Worm (Caenorhabditis elegans) whole organism, L4 larva: ENCODE measurements around the gene C18H7.7.
A peak's percentile ranks its signal among the peaks of the same experiment; 100 is the strongest.

Experiments used
- D1046.2 ChIP-seq: fragments of 200-800 bp; sonication (Bioruptor generic); IDR thresholded peaks from 2 replicates; pipeline ENCODE4 v1.3.6; 2022; ENCODE audit warnings: missing genetic modification characterization, missing compliant biosample characterization
- F10B5.3 ChIP-seq: sonication (generic microtip); optimal IDR thresholded peaks from 2 replicates; lab custom pipeline; 2016; ENCODE audit warnings: mild to moderate bottlenecking, missing genetic modification characterization, missing compliant biosample characterization
- F26F4.8 ChIP-seq: fragments of 200-800 bp; sonication (Bioruptor generic); conservative IDR thresholded peaks from 2 replicates; pipeline ENCODE4 v1.3.6; 2022; ENCODE audit warnings: missing genetic modification characterization, missing compliant biosample characterization
- F37D6.2 ChIP-seq: sonication (generic microtip); optimal IDR thresholded peaks from 2 replicates; lab custom pipeline; 2016; ENCODE audit warnings: mild to moderate bottlenecking, missing genetic modification characterization, missing compliant biosample characterization
- F44E2.7 ChIP-seq: fragments of 200-800 bp; sonication (Bioruptor generic); IDR thresholded peaks from 2 replicates; pipeline ENCODE4 v2.1.2; 2022; ENCODE audit warnings: missing genetic modification characterization, missing compliant biosample characterization
- F49E8.2 ChIP-seq: sonication (generic microtip); optimal IDR thresholded peaks from 2 replicates; lab custom pipeline; 2016; ENCODE audit warnings: missing compliant biosample characterization, mild to moderate bottlenecking, missing genetic modification characterization, borderline replicate concordance
- R02D3.7 ChIP-seq: fragments of 150-350 bp; sonication (generic microtip); optimal IDR thresholded peaks from 3 replicates; lab custom pipeline; 2014; ENCODE audit warnings: missing biosample characterization, missing genetic modification characterization
- T20F7.1 ChIP-seq: fragments of 200-800 bp; sonication (Bioruptor generic); optimal IDR thresholded peaks from 2 replicates; lab custom pipeline; 2018; ENCODE audit warnings: mild to moderate bottlenecking, missing genetic modification characterization, missing compliant biosample characterization
- Y48G9A.11 ChIP-seq: fragments of 200-800 bp; sonication (Bioruptor generic); IDR thresholded peaks from 2 replicates; pipeline ENCODE4 v1.3.6; 2022; ENCODE audit warnings: missing genetic modification reagents, missing genetic modification characterization, missing compliant biosample characterization
- Y5F2A.4 ChIP-seq: fragments of 200-800 bp; sonication (Bioruptor generic); optimal IDR thresholded peaks from 2 replicates; lab custom pipeline; 2018; ENCODE audit warnings: mild to moderate bottlenecking, missing genetic modification characterization, missing compliant biosample characterization
- ceh-20 ChIP-seq: fragments of 200-800 bp; sonication (Bioruptor generic); IDR thresholded peaks from 2 replicates; pipeline ENCODE4 v1.3.6; 2022; ENCODE audit warnings: missing genetic modification reagents, missing genetic modification characterization, missing compliant biosample characterization
- ceh-62 ChIP-seq: sonication (generic microtip); optimal IDR thresholded peaks from 2 replicates; lab custom pipeline; 2017; ENCODE audit warnings: missing biosample characterization, missing genetic modification characterization
- ceh-82 ChIP-seq: sonication (generic microtip); optimal IDR thresholded peaks from 2 replicates; lab custom pipeline; 2017; ENCODE audit warnings: missing biosample characterization, missing genetic modification characterization
- ctbp-1 ChIP-seq: fragments of 200-800 bp; sonication (Bioruptor generic); IDR thresholded peaks from 2 replicates; pipeline ENCODE4 v1.3.6; 2022; ENCODE audit warnings: missing genetic modification reagents, missing genetic modification characterization, missing compliant biosample characterization
- dmd-8 ChIP-seq: fragments of 200-800 bp; sonication (Bioruptor generic); IDR thresholded peaks from 2 replicates; pipeline ENCODE4 v1.3.6; 2022; ENCODE audit warnings: missing genetic modification characterization, missing compliant biosample characterization
- duxl-1 ChIP-seq: sonication (generic microtip); optimal IDR thresholded peaks from 2 replicates; lab custom pipeline; 2016; ENCODE audit warnings: mild to moderate bottlenecking, missing genetic modification characterization, moderate library complexity, missing compliant biosample characterization; ENCODE audit not compliant: poor library complexity
- fkh-10 ChIP-seq: fragments of 150-350 bp; optimal IDR thresholded peaks from 2 replicates; lab custom pipeline; 2014; ENCODE audit warnings: missing biosample characterization, missing genetic modification reagents, missing genetic modification characterization
- fos-1 ChIP-seq: fragments of 150-350 bp; optimal IDR thresholded peaks from 2 replicates; lab custom pipeline; 2014; ENCODE audit warnings: missing biosample characterization, missing genetic modification characterization
- hlh-11 ChIP-seq: fragments of 200-800 bp; sonication (Bioruptor generic); optimal IDR thresholded peaks from 2 replicates; lab custom pipeline; 2018; ENCODE audit warnings: mild to moderate bottlenecking, missing genetic modification characterization, missing compliant biosample characterization
- hlh-30 ChIP-seq: sonication (generic microtip); optimal IDR thresholded peaks from 2 replicates; lab custom pipeline; 2017; ENCODE audit warnings: antibody characterized with exemption, mild to moderate bottlenecking, missing genetic modification characterization, missing compliant biosample characterization; ENCODE audit not compliant: insufficient read depth
- hmg-1.1 ChIP-seq: fragments of 200-800 bp; sonication (Bioruptor generic); IDR thresholded peaks from 2 replicates; pipeline ENCODE4 v1.3.6; 2022; ENCODE audit warnings: missing genetic modification reagents, missing genetic modification characterization, missing compliant biosample characterization
- lim-7 ChIP-seq: fragments of 200-800 bp; sonication (Bioruptor generic); IDR thresholded peaks from 2 replicates; pipeline ENCODE4 v1.3.6; 2022; ENCODE audit warnings: missing genetic modification characterization, missing compliant biosample characterization
- lin-13 ChIP-seq: fragments of 150-350 bp; optimal IDR thresholded peaks from 2 replicates; lab custom pipeline; 2014; ENCODE audit warnings: missing biosample characterization, missing genetic modification reagents, missing genetic modification characterization
- lin-38 ChIP-seq: fragments of 200-800 bp; sonication (Bioruptor generic); IDR thresholded peaks from 2 replicates; pipeline ENCODE4 v1.3.6; 2022; ENCODE audit warnings: missing genetic modification reagents, missing genetic modification characterization, missing compliant biosample characterization
- lin-39 ChIP-seq: fragments of 150-350 bp; optimal IDR thresholded peaks from 2 replicates; lab custom pipeline; 2014; ENCODE audit warnings: missing biosample characterization, missing genetic modification reagents, missing genetic modification characterization
- lsy-2 ChIP-seq, 2 experiments: fragments of 150-350 bp in 1 of 2; sonication (generic microtip) in 1 of 2; optimal IDR thresholded peaks; 2 replicates each; lab custom pipeline; 2014 to 2017; ENCODE audit warnings: missing biosample characterization in 2 of 2, missing genetic modification characterization in 2 of 2
- mdl-1 ChIP-seq, 2 experiments: fragments of 150-350 bp in 1 of 2; sonication (generic microtip) in 1 of 2; optimal IDR thresholded peaks; 2 replicates each; lab custom pipeline; 2014 to 2017; ENCODE audit warnings: missing biosample characterization in 2 of 2, missing genetic modification characterization in 2 of 2
- mdt-29 ChIP-seq: fragments of 200-800 bp; sonication (Bioruptor generic); IDR thresholded peaks from 2 replicates; pipeline ENCODE4 v1.3.6; 2022; ENCODE audit warnings: missing genetic modification reagents, missing genetic modification characterization, missing compliant biosample characterization
- mes-2 ChIP-seq: sonication (generic microtip); optimal IDR thresholded peaks from 2 replicates; lab custom pipeline; 2016; ENCODE audit warnings: missing genotype, mild to moderate bottlenecking, missing genetic modification characterization, missing compliant biosample characterization; ENCODE audit not compliant: poor library complexity, severe bottlenecking
- mxl-2 ChIP-seq: fragments of 200-800 bp; sonication (Bioruptor generic); conservative IDR thresholded peaks from 2 replicates; pipeline ENCODE4 v1.3.6; 2022; ENCODE audit warnings: missing genetic modification reagents, missing genetic modification characterization, missing compliant biosample characterization
- nhr-10 ChIP-seq: fragments of 150-350 bp; optimal IDR thresholded peaks from 2 replicates; lab custom pipeline; 2014; ENCODE audit warnings: missing biosample characterization, missing genetic modification characterization
- nhr-11 ChIP-seq: fragments of 150-350 bp; optimal IDR thresholded peaks from 2 replicates; lab custom pipeline; 2014; ENCODE audit warnings: missing biosample characterization, missing genetic modification characterization
- nhr-25 ChIP-seq: sonication (generic microtip); optimal IDR thresholded peaks from 2 replicates; lab custom pipeline; 2017; ENCODE audit warnings: missing genetic modification characterization, mild to moderate bottlenecking, missing compliant biosample characterization, antibody characterized with exemption, moderate library complexity, borderline replicate concordance; ENCODE audit not compliant: insufficient read depth
- nhr-28 ChIP-seq: fragments of 150-350 bp; optimal IDR thresholded peaks from 2 replicates; lab custom pipeline; 2014; ENCODE audit warnings: missing biosample characterization, missing genetic modification characterization
- nhr-41 ChIP-seq: fragments of 200-800 bp; sonication (Bioruptor generic); IDR thresholded peaks from 2 replicates; pipeline ENCODE4 v1.3.6; 2022; ENCODE audit warnings: missing genetic modification reagents, missing genetic modification characterization, missing compliant biosample characterization
- nhr-42 ChIP-seq: fragments of 200-800 bp; sonication (Bioruptor generic); IDR thresholded peaks from 2 replicates; pipeline ENCODE4 v1.3.6; 2022; ENCODE audit warnings: missing genetic modification characterization, missing compliant biosample characterization
- nhr-6 ChIP-seq: fragments of 150-350 bp; optimal IDR thresholded peaks from 2 replicates; lab custom pipeline; 2014; ENCODE audit warnings: missing biosample characterization, missing genetic modification characterization
- nhr-77 ChIP-seq: fragments of 150-350 bp; optimal IDR thresholded peaks from 2 replicates; lab custom pipeline; 2014; ENCODE audit warnings: missing biosample characterization, missing genetic modification characterization
- php-3 ChIP-seq: fragments of 200-800 bp; sonication (Bioruptor generic); IDR thresholded peaks from 2 replicates; pipeline ENCODE4 v1.3.6; 2022; ENCODE audit warnings: missing genetic modification reagents, missing genetic modification characterization, missing compliant biosample characterization
- pqm-1 ChIP-seq: sonication (generic microtip); optimal IDR thresholded peaks from 2 replicates; lab custom pipeline; 2017; ENCODE audit warnings: missing biosample characterization, missing genetic modification characterization
- rbr-2 ChIP-seq: sonication (generic microtip); optimal IDR thresholded peaks from 2 replicates; lab custom pipeline; 2016; ENCODE audit warnings: missing genotype, missing genetic modification characterization, missing compliant biosample characterization
- saeg-2 ChIP-seq: fragments of 200-800 bp; sonication (Bioruptor generic); IDR thresholded peaks from 2 replicates; pipeline ENCODE4 v1.3.6; 2022; ENCODE audit warnings: missing genetic modification reagents, missing genetic modification characterization, missing compliant biosample characterization
- skn-1 ChIP-seq: fragments of 150-350 bp; optimal IDR thresholded peaks from 2 replicates; lab custom pipeline; 2014; ENCODE audit warnings: missing biosample characterization, missing genetic modification characterization
- snpc-4 ChIP-seq: fragments of 150-350 bp; optimal IDR thresholded peaks from 2 replicates; lab custom pipeline; 2014; ENCODE audit warnings: missing biosample characterization, missing genetic modification characterization
- spr-1 ChIP-seq: sonication (generic microtip); optimal IDR thresholded peaks from 2 replicates; lab custom pipeline; 2016; ENCODE audit warnings: mild to moderate bottlenecking, missing genetic modification characterization, missing compliant biosample characterization
- spr-3 ChIP-seq: fragments of 200-800 bp; sonication (Bioruptor generic); optimal IDR thresholded peaks from 2 replicates; lab custom pipeline; 2018; ENCODE audit warnings: mild to moderate bottlenecking, missing genetic modification characterization, missing compliant biosample characterization
- unc-130 ChIP-seq: sonication (generic microtip); optimal IDR thresholded peaks from 2 replicates; lab custom pipeline; 2016; ENCODE audit warnings: missing genetic modification reagents, missing genetic modification characterization, missing compliant biosample characterization
- vab-7 ChIP-seq: fragments of 200-800 bp; sonication (Bioruptor generic); IDR thresholded peaks from 2 replicates; pipeline ENCODE4 v1.3.6; 2022; ENCODE audit warnings: missing genetic modification reagents, missing genetic modification characterization, missing compliant biosample characterization
- zfp-2 ChIP-seq: sonication (generic microtip); optimal IDR thresholded peaks from 2 replicates; lab custom pipeline; 2016; ENCODE audit warnings: mild to moderate bottlenecking, missing genetic modification characterization, missing compliant biosample characterization
- zip-2 ChIP-seq: fragments of 150-350 bp; optimal IDR thresholded peaks from 2 replicates; lab custom pipeline; 2014; ENCODE audit warnings: missing biosample characterization, missing genetic modification characterization
- ztf-11 ChIP-seq: fragments of 150-350 bp; optimal IDR thresholded peaks from 2 replicates; lab custom pipeline; 2014; ENCODE audit warnings: missing biosample characterization, missing genetic modification characterization
- ztf-7 ChIP-seq: fragments of 150-350 bp; optimal IDR thresholded peaks from 2 replicates; lab custom pipeline; 2014; ENCODE audit warnings: missing biosample characterization, missing genetic modification characterization

C18H7.7 gene

DNA sequence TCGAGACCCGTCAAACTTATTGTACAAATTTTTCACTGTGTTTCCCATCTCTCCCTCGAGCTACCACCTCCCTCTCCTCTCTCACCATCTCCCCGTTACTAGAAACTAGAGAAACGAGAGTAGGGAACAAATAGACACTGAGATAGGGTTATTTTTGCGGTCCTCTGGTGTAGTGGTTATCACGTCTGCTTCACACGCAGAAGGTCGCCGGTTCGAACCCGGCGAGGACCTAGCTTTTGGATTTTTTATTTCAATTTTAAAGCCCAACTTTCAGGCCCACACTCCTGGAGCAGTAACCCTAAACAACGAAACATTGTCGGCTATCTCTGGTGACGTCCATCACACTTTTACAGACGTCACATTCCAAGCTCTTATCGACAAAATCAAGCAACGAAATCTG is 24.1 kb upstream of the C18H7.7 start (continued):
- TF ChIP-seq dmd-8 (GFP tag; lab: Robert Waterston, UW) (peak; percentile 90), ztf-11 (tag; lab: Kevin White, UChicago) (no peak), ctbp-1 (GFP tag; lab: Robert Waterston, UW) (peak; percentile 87), F37D6.2 (tag; lab: Kevin White, UChicago) (no peak), nhr-42 (GFP tag; lab: Robert Waterston, UW) (peak; percentile 78; the same call in 1 of the 2 replicates), lsy-2 (tag; optimal IDR thresholded peaks at IDR 0.05; lab: Kevin White, UChicago) (no peak), mdt-29 (GFP tag; lab: Robert Waterston, UW) (no peak), lin-39 (tag; lab: Kevin White, UChicago) (no peak), unc-130 (GFP tag; lab: Kevin White, UChicago) (peak; percentile 16), saeg-2 (no peak), mes-2 (tag; lab: Kevin White, UChicago) (no peak), nhr-10 (tag; lab: Kevin White, UChicago) (no peak), R02D3.7 (no peak), ceh-62 (no peak), nhr-77 (tag; lab: Kevin White, UChicago) (peak; percentile 27), duxl-1 (tag; lab: Kevin White, UChicago) (peak; percentile 46), lim-7 (GFP tag; lab: Robert Waterston, UW) (peak; percentile 85), F10B5.3 (tag; lab: Kevin White, UChicago) (no peak), hlh-11 (peak; percentile 47), lin-13 (GFP tag; lab: Kevin White, UChicago) (no peak), ceh-82 (tag; lab: Kevin White, UChicago) (no peak), mdl-1 (tag; optimal IDR thresholded peaks at IDR 0.05; lab: Kevin White, UChicago) (peak in 1 of 2 experiments; percentile 13), ceh-20 (0 out of 2 replicates have a peak, but pooled peaks have one; percentile 30), fkh-10 (GFP tag; lab: Kevin White, UChicago) (no peak), T20F7.1 (GFP tag; lab: Kevin White, UChicago) (no peak), zip-2 (tag; lab: Kevin White, UChicago) (no peak), nhr-6 (peak; percentile 38), nhr-41 (no peak), vab-7 (GFP tag; lab: Robert Waterston, UW) (peak; percentile 65; the same call in 1 of the 2 replicates), F49E8.2 (tag; lab: Kevin White, UChicago) (no peak), mxl-2 (no peak), F26F4.8 (GFP tag; lab: Robert Waterston, UW) (peak; percentile 74), F44E2.7 (GFP tag; lab: Robert Waterston, UW) (peak; percentile 85; the same call in 1 of the 2 replicates), skn-1 (tag; lab: Kevin White, UChicago) (no peak), zfp-2 (tag; lab: Kevin White, UChicago) (no peak), pqm-1 (tag; lab: Kevin White, UChicago) (no peak), snpc-4 (tag; lab: Kevin White, UChicago) (no peak), nhr-28 (tag; lab: Kevin White, UChicago) (no peak), php-3 (GFP tag; lab: Robert Waterston, UW) (peak; percentile 58; the same call in 1 of the 2 replicates), rbr-2 (peak; percentile 65), spr-3 (GFP tag; lab: Kevin White, UChicago) (peak; percentile 70), nhr-11 (no peak), nhr-25 (tag; lab: Kevin White, UChicago) (no peak), spr-1 (peak; percentile 31), hlh-30 (tag; lab: Kevin White, UChicago) (no peak), Y5F2A.4 (GFP tag; lab: Kevin White, UChicago) (no peak), Y48G9A.11 (GFP tag; lab: Robert Waterston, UW) (peak; percentile 56), hmg-1.1 (GFP tag; lab: Robert Waterston, UW) (peak; percentile 91), ztf-7 (peak; percentile 24), fos-1 (no peak), D1046.2 (GFP tag; lab: Robert Waterston, UW) (0 out of 2 replicates have a peak, but pooled peaks have one; percentile 50), lin-38 (GFP tag; lab: Robert Waterston, UW) (no peak)
